Worm (Caenorhabditis elegans) whole organism, L1 larva: ENCODE results near the gene W02D7.12.
"Not testable (repeated sequence)": the region's sequence is repeated elsewhere in the genome, so short reads cannot be mapped to it uniquely, and the experiment has no call there.

ENCODE experiments used
- ama-1 ChIP-seq: fragments of 150-350 bp; optimal IDR thresholded peaks from 2 replicates; lab custom pipeline; 2014
- blmp-1 ChIP-seq: fragments of 150-350 bp; optimal IDR thresholded peaks from 2 replicates; lab custom pipeline; 2014; ENCODE audit warnings: missing biosample characterization, missing genetic modification characterization
- ceh-8 ChIP-seq: fragments of 200-800 bp; sonication (Bioruptor generic); optimal IDR thresholded peaks from 2 replicates; lab custom pipeline; 2018; ENCODE audit warnings: mild to moderate bottlenecking, missing genetic modification characterization, moderate library complexity, missing compliant biosample characterization
- ceh-88 ChIP-seq: fragments of 200-800 bp; sonication (Bioruptor generic); IDR thresholded peaks from 2 replicates; pipeline ENCODE4 v1.3.6; 2022; ENCODE audit warnings: missing genetic modification characterization, missing compliant biosample characterization
- ces-1 ChIP-seq: fragments of 150-350 bp; optimal IDR thresholded peaks from 2 replicates; lab custom pipeline; 2014; ENCODE audit warnings: missing biosample characterization, missing genetic modification reagents, missing genetic modification characterization
- dpl-1 ChIP-seq, 3 experiments: fragments of 150-350 bp in 2 of 3; sonication (generic microtip) in 1 of 3; optimal IDR thresholded peaks; 2 replicates each; lab custom pipeline; 2014 to 2017; ENCODE audit warnings: missing biosample characterization in 3 of 3, missing genetic modification characterization in 3 of 3, missing genetic modification reagents in 3 of 3
- efl-1 ChIP-seq, 4 experiments: fragments of 150-350 bp; optimal IDR thresholded peaks in 3 of 4; peaks in 1 of 4; 1 replicate in 1 of 4; 2 replicates in 3 of 4; lab custom pipeline; 2014; ENCODE audit warnings: missing biosample characterization in 2 of 4, missing genetic modification characterization in 2 of 4, missing genetic modification reagents in 2 of 4
- efl-3 ChIP-seq: fragments of 200-800 bp; sonication (Bioruptor generic); optimal IDR thresholded peaks from 2 replicates; lab custom pipeline; 2018; ENCODE audit warnings: mild to moderate bottlenecking, missing genetic modification characterization, missing compliant biosample characterization
- egl-13 ChIP-seq: sonication (generic microtip); optimal IDR thresholded peaks from 2 replicates; lab custom pipeline; 2016; ENCODE audit warnings: missing genotype, missing genetic modification reagents, missing genetic modification characterization, missing compliant biosample characterization
- elt-3 ChIP-seq, 6 experiments: fragments of 150-350 bp in 1 of 6; sonication (generic microtip); optimal IDR thresholded peaks; 2 replicates each; lab custom pipeline; 2017 to 2018; ENCODE audit warnings: missing biosample characterization in 6 of 6, missing genetic modification characterization in 6 of 6, inconsistent platforms in 1 of 6
- fkh-8 ChIP-seq: sonication (generic microtip); optimal IDR thresholded peaks from 2 replicates; lab custom pipeline; 2016; ENCODE audit warnings: mild to moderate bottlenecking, missing genetic modification characterization, missing compliant biosample characterization
- fos-1 ChIP-seq: fragments of 150-350 bp; optimal IDR thresholded peaks from 2 replicates; lab custom pipeline; 2014; ENCODE audit warnings: missing biosample characterization, missing genetic modification characterization
- grh-1 ChIP-seq: fragments of 200-800 bp; sonication (Bioruptor generic); IDR thresholded peaks from 2 replicates; pipeline ENCODE4 v1.3.6; 2022; ENCODE audit warnings: missing genetic modification reagents, missing genetic modification characterization, missing compliant biosample characterization
- hlh-17 ChIP-seq: fragments of 200-800 bp; sonication (Bioruptor generic); optimal IDR thresholded peaks from 2 replicates; lab custom pipeline; 2018; ENCODE audit warnings: missing genetic modification characterization, mild to moderate bottlenecking, missing compliant biosample characterization, moderate library complexity, borderline replicate concordance
- hlh-4 ChIP-seq: sonication (generic microtip); optimal IDR thresholded peaks from 2 replicates; lab custom pipeline; 2016; ENCODE audit warnings: mild to moderate bottlenecking, missing genetic modification characterization, missing compliant biosample characterization
- irx-1 ChIP-seq: sonication (generic microtip); optimal IDR thresholded peaks from 2 replicates; lab custom pipeline; 2016; ENCODE audit warnings: missing genetic modification characterization, missing compliant biosample characterization
- jun-1 ChIP-seq: fragments of 150-350 bp; optimal IDR thresholded peaks from 2 replicates; lab custom pipeline; 2014; ENCODE audit warnings: missing biosample characterization, missing genetic modification reagents, missing genetic modification characterization
- lin-14 ChIP-seq: fragments of 200-800 bp; sonication (Bioruptor generic); optimal IDR thresholded peaks from 2 replicates; lab custom pipeline; 2018; ENCODE audit warnings: mild to moderate bottlenecking, missing genetic modification characterization, moderate library complexity, missing compliant biosample characterization
- lin-35 ChIP-seq, 2 experiments: fragments of 150-350 bp; optimal IDR thresholded peaks; 2 replicates each; lab custom pipeline; 2014; ENCODE audit warnings: missing biosample characterization in 2 of 2, missing genetic modification characterization in 2 of 2, missing genetic modification reagents in 2 of 2
- lsy-2 ChIP-seq, 2 experiments: fragments of 150-350 bp; optimal IDR thresholded peaks; 2 replicates each; lab custom pipeline; 2014; ENCODE audit warnings: missing biosample characterization in 2 of 2, missing genetic modification characterization in 2 of 2
- mef-2 ChIP-seq: fragments of 150-350 bp; optimal IDR thresholded peaks from 2 replicates; lab custom pipeline; 2014; ENCODE audit warnings: missing biosample characterization, missing genetic modification characterization
- mep-1 ChIP-seq: fragments of 150-350 bp; optimal IDR thresholded peaks from 2 replicates; lab custom pipeline; 2014; ENCODE audit warnings: missing biosample characterization, missing genetic modification characterization
- nhr-12 ChIP-seq: sonication (generic microtip); optimal IDR thresholded peaks from 2 replicates; lab custom pipeline; 2017; ENCODE audit warnings: missing biosample characterization, missing genetic modification characterization
- nhr-237 ChIP-seq: fragments of 150-350 bp; optimal IDR thresholded peaks from 2 replicates; lab custom pipeline; 2014; ENCODE audit warnings: missing biosample characterization, missing genetic modification characterization
- nhr-47 ChIP-seq: sonication (generic microtip); optimal IDR thresholded peaks from 2 replicates; lab custom pipeline; 2016; ENCODE audit warnings: mild to moderate bottlenecking, missing genetic modification characterization, moderate library complexity, missing compliant biosample characterization
- nhr-71 ChIP-seq: sonication (generic microtip); optimal IDR thresholded peaks from 2 replicates; lab custom pipeline; 2016; ENCODE audit warnings: mild to moderate bottlenecking, missing genetic modification characterization, moderate library complexity, missing compliant biosample characterization
- nhr-77 ChIP-seq: fragments of 150-350 bp; optimal IDR thresholded peaks from 2 replicates; lab custom pipeline; 2014; ENCODE audit warnings: missing biosample characterization, missing genetic modification characterization
- nhr-85 ChIP-seq: sonication (generic microtip); peaks from one replicate; lab custom pipeline; 2016; ENCODE audit warnings: missing genetic modification characterization, inconsistent platforms, missing compliant biosample characterization
- pag-3 ChIP-seq: sonication (generic microtip); optimal IDR thresholded peaks from 2 replicates; lab custom pipeline; 2017; ENCODE audit warnings: missing genetic modification characterization, mild to moderate bottlenecking, missing compliant biosample characterization, antibody characterized with exemption, borderline replicate concordance; ENCODE audit not compliant: insufficient read depth
- pax-3 ChIP-seq: fragments of 200-800 bp; sonication (Bioruptor generic); optimal IDR thresholded peaks from 2 replicates; lab custom pipeline; 2018; ENCODE audit warnings: mild to moderate bottlenecking, missing genetic modification characterization, moderate library complexity, missing compliant biosample characterization
- rnt-1 ChIP-seq: sonication (generic microtip); optimal IDR thresholded peaks from 2 replicates; lab custom pipeline; 2016; ENCODE audit warnings: mild to moderate bottlenecking, missing genetic modification characterization, moderate library complexity, missing compliant biosample characterization
- skn-1 ChIP-seq: fragments of 150-350 bp; optimal IDR thresholded peaks from 2 replicates; lab custom pipeline; 2014; ENCODE audit warnings: missing biosample characterization, missing genetic modification characterization
- snpc-4 ChIP-seq: fragments of 150-350 bp; optimal IDR thresholded peaks from 2 replicates; lab custom pipeline; 2014; ENCODE audit warnings: missing biosample characterization, missing genetic modification characterization
- sox-4 ChIP-seq: sonication (generic microtip); optimal IDR thresholded peaks from 2 replicates; lab custom pipeline; 2016; ENCODE audit warnings: missing genetic modification characterization, missing compliant biosample characterization
- tbx-2 ChIP-seq: sonication (generic microtip); optimal IDR thresholded peaks from 2 replicates; lab custom pipeline; 2016; ENCODE audit warnings: missing genetic modification characterization, missing compliant biosample characterization
- unc-130 ChIP-seq: fragments of 150-350 bp; optimal IDR thresholded peaks from 2 replicates; lab custom pipeline; 2017; ENCODE audit warnings: missing biosample characterization, missing genetic modification characterization, inconsistent platforms
- unc-62 ChIP-seq: fragments of 150-350 bp; optimal IDR thresholded peaks from 2 replicates; lab custom pipeline; 2014; ENCODE audit warnings: missing biosample characterization, missing genetic modification reagents, missing genetic modification characterization
- unc-86 ChIP-seq: sonication (generic microtip); optimal IDR thresholded peaks from 2 replicates; lab custom pipeline; 2016; ENCODE audit warnings: missing genetic modification characterization, missing compliant biosample characterization
- vab-15 ChIP-seq: sonication (generic microtip); optimal IDR thresholded peaks from 2 replicates; lab custom pipeline; 2017; ENCODE audit warnings: missing genotype, mild to moderate bottlenecking, missing genetic modification characterization, missing compliant biosample characterization
- zag-1 ChIP-seq: fragments of 150-350 bp; optimal IDR thresholded peaks from 2 replicates; lab custom pipeline; 2014; ENCODE audit warnings: missing biosample characterization, missing genetic modification characterization
- zip-4 ChIP-seq: fragments of 200-800 bp; sonication (Bioruptor generic); optimal IDR thresholded peaks from 2 replicates; lab custom pipeline; 2018; ENCODE audit warnings: mild to moderate bottlenecking, missing genetic modification characterization, moderate library complexity, missing compliant biosample characterization
- ztf-11 ChIP-seq, 2 experiments: sonication (generic microtip); optimal IDR thresholded peaks; 2 replicates each; lab custom pipeline; 2016 to 2017; ENCODE audit warnings: missing genetic modification characterization in 2 of 2, missing biosample characterization in 1 of 2, missing compliant biosample characterization in 1 of 2

W02D7.12 gene

ce11 chrV:8325906-8326305, 14.6 kb downstream of the W02D7.12 start:
- TF ChIP-seq skn-1 (tag; lab: Kevin White, UChicago) (no peak), zag-1 (tag; lab: Kevin White, UChicago) (no peak), nhr-77 (tag; lab: Kevin White, UChicago) (no peak)

- TF ChIP-seq elt-3 (tag; optimal IDR thresholded peaks at IDR 0.05; lab: Kevin White, UChicago) (no peak), ama-1 (no peak), lin-14 (no peak), jun-1 (tag; lab: Kevin White, UChicago) (no peak)
- TF ChIP-seq, all 84 proteins: peak for 0
Measured at ce11 chrV:8327080-8327479, 15.8 kb downstream of the W02D7.12 start.

- TF ChIP-seq grh-1 (GFP tag; lab: Robert Waterston, UW): no peak
- TF ChIP-seq nhr-77 (tag; lab: Kevin White, UChicago): no peak
- no peak for TF ChIP-seq mep-1 (tag; lab: Kevin White, UChicago)
- no peak for TF ChIP-seq nhr-12
- TF ChIP-seq unc-62 (GFP tag; lab: Kevin White, UChicago): no peak
- no peak for TF ChIP-seq hlh-17 (GFP tag; lab: Kevin White, UChicago)
- TF ChIP-seq tbx-2 (tag; lab: Kevin White, UChicago): no peak
- no peak for TF ChIP-seq efl-1 (optimal IDR thresholded peaks at IDR 0.05; lab: Kevin White, UChicago)
- TF ChIP-seq efl-1 (GFP tag; optimal IDR thresholded peaks at IDR 0.05 in 1 of 2; lab: Kevin White, UChicago): peak in 1 of 2 experiments; percentile 56
- TF ChIP-seq ces-1: no peak
- no peak for TF ChIP-seq fkh-8 (tag; lab: Kevin White, UChicago)
- peak; percentile 18 for TF ChIP-seq blmp-1 (tag; lab: Kevin White, UChicago)
Measured at ce11 chrV:8334360-8334759, 23.1 kb downstream of the W02D7.12 start, which contains the start of gene tmd-2. Gene tmd-2, plus strand, starts transcription at chrV:8334660.

- peak; percentile 26 for TF ChIP-seq snpc-4 (tag; lab: Kevin White, UChicago)
- TF ChIP-seq pag-3 (tag; lab: Kevin White, UChicago): peak; percentile 33
- peak; percentile 50 for TF ChIP-seq lin-14
- no peak for TF ChIP-seq ceh-8 (GFP tag; lab: Kevin White, UChicago)
- TF ChIP-seq lsy-2 (tag; optimal IDR thresholded peaks at IDR 0.05; lab: Kevin White, UChicago): peak in 1 of 2 experiments; percentile 14
- TF ChIP-seq unc-130 (tag; lab: Kevin White, UChicago): peak; percentile 41
- peak; percentile 54 for TF ChIP-seq rnt-1 (tag; lab: Kevin White, UChicago)
- TF ChIP-seq skn-1 (tag; lab: Kevin White, UChicago): peak; percentile 12
- TF ChIP-seq sox-4 (tag; lab: Kevin White, UChicago): no peak
- TF ChIP-seq nhr-71 (tag; lab: Kevin White, UChicago): peak; percentile 21
- TF ChIP-seq efl-3 (GFP tag; lab: Kevin White, UChicago): no peak
Measured at ce11 chrV:8335620-8336019, 24.3 kb downstream of the W02D7.12 start.

- TF ChIP-seq unc-86; fos-1 (tag; lab: Kevin White, UChicago); irx-1 (tag; lab: Kevin White, UChicago): not testable (repeated sequence)
Measured at ce11 chrV:8340924-8341323, 29.6 kb downstream of the W02D7.12 start, which contains the start of gene C08D8.7. Gene C08D8.7, plus strand, starts transcription at chrV:8341224.

ce11 chrV:8342416-8342815, 31.1 kb downstream of the W02D7.12 start:
- TF ChIP-seq hlh-4 (tag; lab: Kevin White, UChicago) (no peak), zag-1 (tag; lab: Kevin White, UChicago) (no peak), unc-86 (no peak), elt-3 (tag; optimal IDR thresholded peaks at IDR 0.05; lab: Kevin White, UChicago) (no peak), vab-15 (tag; lab: Kevin White, UChicago) (no peak), nhr-47 (tag; lab: Kevin White, UChicago) (peak; percentile 44), ceh-88 (GFP tag; lab: Robert Waterston, UW) (no peak), zip-4 (GFP tag; lab: Kevin White, UChicago) (no peak), dpl-1 (GFP tag; optimal IDR thresholded peaks at IDR 0.05; lab: Kevin White, UChicago) (no peak), unc-130 (tag; lab: Kevin White, UChicago) (no peak), pax-3 (tag; lab: Kevin White, UChicago) (peak; percentile 58), nhr-12 (no peak), lin-35 (GFP tag; optimal IDR thresholded peaks at IDR 0.05; lab: Kevin White, UChicago) (no peak), nhr-85 (tag; lab: Kevin White, UChicago) (no peak), egl-13 (tag; lab: Kevin White, UChicago) (peak; percentile 65), ztf-11 (tag; optimal IDR thresholded peaks at IDR 0.05; lab: Kevin White, UChicago) (no peak), mef-2 (tag; lab: Kevin White, UChicago) (no peak), rnt-1 (tag; lab: Kevin White, UChicago) (no peak), fkh-8 (tag; lab: Kevin White, UChicago) (peak; percentile 38), nhr-237 (no peak)
